Fruit fly (Drosophila melanogaster) whole organism, prepupa: ENCODE measurements around the gene Mcm5.

Experiments used
- CG10669 ChIP-seq: fragments of 200-800 bp; sonication (Bioruptor generic); optimal IDR thresholded peaks from 3 replicates; lab custom pipeline; 2018; ENCODE audit warnings: missing biosample characterization, mild to moderate bottlenecking, missing genetic modification characterization, moderate library complexity
- CG11294 ChIP-seq: fragments of 200-800 bp; sonication (Bioruptor generic); IDR thresholded peaks from 2 replicates; pipeline ENCODE4 v1.3.6; 2022; ENCODE audit warnings: missing biosample characterization, missing genetic modification characterization
- CG11762 ChIP-seq: fragments of 200-800 bp; sonication (Bioruptor generic); optimal IDR thresholded peaks from 3 replicates; lab custom pipeline; 2016; ENCODE audit warnings: missing biosample characterization, missing genetic modification characterization; ENCODE audit not compliant: insufficient read depth
- CG4318 ChIP-seq: fragments of 200-800 bp; sonication (Bioruptor generic); optimal IDR thresholded peaks from 3 replicates; lab custom pipeline; 2017; ENCODE audit warnings: missing biosample characterization, mild to moderate bottlenecking, missing genetic modification characterization
- CG6163 ChIP-seq: fragments of 200-800 bp; sonication (Bioruptor generic); IDR thresholded peaks from 3 replicates; pipeline ENCODE4 v1.3.6; 2022; ENCODE audit warnings: missing biosample characterization, missing genetic modification characterization
- CG6276 ChIP-seq: fragments of 200-800 bp; sonication (Bioruptor generic); optimal IDR thresholded peaks from 2 replicates; lab custom pipeline; 2017; ENCODE audit warnings: missing biosample characterization, mild to moderate bottlenecking, missing genetic modification characterization
- CG6808 ChIP-seq: fragments of 200-800 bp; sonication (Bioruptor generic); optimal IDR thresholded peaks from 3 replicates; lab custom pipeline; 2017; ENCODE audit warnings: missing biosample characterization, missing genetic modification characterization, mild to moderate bottlenecking, moderate library complexity, missing genetic modification reagents
- CG7368 ChIP-seq: fragments of 200-800 bp; sonication (Bioruptor generic); optimal IDR thresholded peaks from 3 replicates; lab custom pipeline; 2016; ENCODE audit warnings: missing biosample characterization, missing genetic modification characterization
- CG8119 ChIP-seq: fragments of 200-800 bp; sonication (Bioruptor generic); IDR thresholded peaks from 3 replicates; pipeline ENCODE4 v1.3.6; 2022; ENCODE audit warnings: missing biosample characterization, missing genetic modification characterization
- CG9139 ChIP-seq: fragments of 200-800 bp; sonication (Bioruptor generic); optimal IDR thresholded peaks from 3 replicates; lab custom pipeline; 2017; ENCODE audit warnings: missing biosample characterization, mild to moderate bottlenecking, missing genetic modification characterization
- Eip78C ChIP-seq: fragments of 200-800 bp; sonication (Bioruptor generic); peaks from one replicate; lab custom pipeline; 2016; ENCODE audit warnings: missing biosample characterization, missing genetic modification characterization
- Eip93F ChIP-seq: fragments of 200-800 bp; sonication (Bioruptor generic); optimal IDR thresholded peaks from 2 replicates; lab custom pipeline; 2016; ENCODE audit warnings: missing biosample characterization, mild to moderate bottlenecking, missing genetic modification characterization
- Gug ChIP-seq: fragments of 200-800 bp; sonication (Bioruptor generic); IDR thresholded peaks from 2 replicates; pipeline ENCODE4 v1.3.6; 2022; ENCODE audit warnings: missing biosample characterization, missing genetic modification characterization
- Met ChIP-seq: fragments of 200-800 bp; sonication (Bioruptor generic); optimal IDR thresholded peaks from 3 replicates; lab custom pipeline; 2016; ENCODE audit warnings: missing biosample characterization, missing genetic modification characterization
- OdsH ChIP-seq: fragments of 200-800 bp; sonication (Bioruptor generic); optimal IDR thresholded peaks from 3 replicates; lab custom pipeline; 2016; ENCODE audit warnings: missing biosample characterization, missing genetic modification characterization
- Smox ChIP-seq: fragments of 200-800 bp; sonication (Bioruptor generic); optimal IDR thresholded peaks from 3 replicates; lab custom pipeline; 2016; ENCODE audit warnings: missing biosample characterization, missing genetic modification characterization
- Sox14 ChIP-seq: fragments of 200-800 bp; sonication (Bioruptor generic); optimal IDR thresholded peaks from 3 replicates; lab custom pipeline; 2016; ENCODE audit warnings: missing biosample characterization, missing genetic modification characterization
- cyc ChIP-seq: fragments of 200-800 bp; sonication (Bioruptor generic); optimal IDR thresholded peaks from 3 replicates; lab custom pipeline; 2016; ENCODE audit warnings: missing biosample characterization, missing genetic modification characterization
- dac ChIP-seq: fragments of 200-800 bp; sonication (Bioruptor generic); optimal IDR thresholded peaks from 2 replicates; lab custom pipeline; 2017; ENCODE audit warnings: missing biosample characterization, mild to moderate bottlenecking, missing genetic modification characterization
- fd59A ChIP-seq: fragments of 200-800 bp; sonication (Bioruptor generic); optimal IDR thresholded peaks from 2 replicates; lab custom pipeline; 2017; ENCODE audit warnings: missing biosample characterization, mild to moderate bottlenecking, missing genetic modification characterization, missing genetic modification reagents
- fd85E ChIP-seq: fragments of 200-800 bp; sonication (Bioruptor generic); optimal IDR thresholded peaks from 3 replicates; lab custom pipeline; 2016; ENCODE audit warnings: missing biosample characterization, missing genetic modification characterization
- lz ChIP-seq: fragments of 200-800 bp; sonication (Bioruptor generic); optimal IDR thresholded peaks from 3 replicates; lab custom pipeline; 2016; ENCODE audit warnings: missing biosample characterization, missing genetic modification characterization
- pdm3 ChIP-seq: fragments of 200-800 bp; sonication (Bioruptor generic); optimal IDR thresholded peaks from 3 replicates; lab custom pipeline; 2016; ENCODE audit warnings: missing biosample characterization, missing genetic modification characterization
- salr ChIP-seq, 2 experiments: fragments of 200-800 bp; sonication (Bioruptor generic); optimal IDR thresholded peaks; 3 replicates each; lab custom pipeline; 2016 to 2018; ENCODE audit warnings: missing biosample characterization in 2 of 2, missing genetic modification characterization in 2 of 2, mild to moderate bottlenecking in 1 of 2
- ss ChIP-seq, 2 experiments: fragments of 200-800 bp; sonication (Bioruptor generic); optimal IDR thresholded peaks; 2 replicates in 1 of 2; 3 replicates in 1 of 2; lab custom pipeline; 2017 to 2018; ENCODE audit warnings: mild to moderate bottlenecking in 2 of 2, missing biosample characterization in 2 of 2, missing genetic modification characterization in 2 of 2, moderate library complexity in 1 of 2
- vri ChIP-seq: fragments of 200-800 bp; sonication (Bioruptor generic); optimal IDR thresholded peaks from 3 replicates; lab custom pipeline; 2016; ENCODE audit warnings: missing biosample characterization, mild to moderate bottlenecking, missing genetic modification characterization

The Mcm5 gene

DNA sequence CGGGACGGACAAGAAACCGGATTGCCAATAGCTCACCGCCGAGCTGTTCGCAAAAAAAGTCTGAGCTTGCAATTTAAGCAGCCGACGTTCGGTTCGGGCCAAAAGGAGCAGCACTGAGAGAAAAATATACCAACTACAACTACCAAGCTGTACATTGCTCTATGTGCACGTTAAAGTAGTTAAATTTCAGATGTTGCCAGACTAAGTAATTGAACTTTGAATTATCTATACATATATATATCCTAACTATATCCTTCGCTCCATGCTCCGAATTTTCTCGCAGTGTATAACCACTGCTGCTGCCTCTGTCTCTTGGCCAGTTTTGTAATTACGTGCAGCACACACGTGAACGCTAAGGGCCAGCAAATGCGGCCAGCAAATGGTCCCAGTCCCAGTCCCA, 46.6 kb downstream of the Mcm5 start (continued):
- peak; percentile 92 for TF ChIP-seq CG10669
- TF ChIP-seq CG8119 (GFP tag; lab: Robert Waterston, UW) = peak; percentile 97
- TF ChIP-seq CG11294 (GFP tag; lab: Robert Waterston, UW) = peak; percentile 89
- TF ChIP-seq CG6276 = peak; percentile 95
- peak; percentile 92 for TF ChIP-seq dac (GFP tag; lab: Kevin White, UChicago)
- peak; percentile 94 for TF ChIP-seq CG7368
- peak; percentile 97 for TF ChIP-seq OdsH
- peak; percentile 92 for TF ChIP-seq CG9139 (GFP tag; lab: Kevin White, UChicago)
- TF ChIP-seq cyc = peak; percentile 95
- TF ChIP-seq fd85E (GFP tag; lab: Kevin White, UChicago) = peak; percentile 89
- peak; percentile 98 for TF ChIP-seq Eip93F
- peak; percentile 93 for TF ChIP-seq CG4318
- TF ChIP-seq ss (GFP tag; optimal IDR thresholded peaks at IDR 0.05; lab: Kevin White, UChicago) = peak; percentile 95 to 98
- peak; percentile 88 to 93 for TF ChIP-seq salr (GFP tag; optimal IDR thresholded peaks at IDR 0.05; lab: Kevin White, UChicago)
- TF ChIP-seq Smox (GFP tag; lab: Kevin White, UChicago) = peak; percentile 92
- TF ChIP-seq Sox14 (GFP tag; lab: Kevin White, UChicago) = peak; percentile 90
- TF ChIP-seq CG6163 (GFP tag; lab: Robert Waterston, UW) = peak; percentile 98
- peak; percentile 94 for TF ChIP-seq Met
- TF ChIP-seq fd59A (GFP tag; lab: Kevin White, UChicago) = peak; percentile 93
- TF ChIP-seq Gug (GFP tag; lab: Robert Waterston, UW) = peak; percentile 88
- peak; percentile 95 for TF ChIP-seq CG11762 (GFP tag; lab: Kevin White, UChicago)
- peak; percentile 94 for TF ChIP-seq vri (GFP tag; lab: Kevin White, UChicago)
- TF ChIP-seq pdm3 (GFP tag; lab: Kevin White, UChicago) = peak; percentile 93
- TF ChIP-seq lz (GFP tag; lab: Kevin White, UChicago) = peak; percentile 95
- TF ChIP-seq Eip78C (GFP tag; lab: Kevin White, UChicago) = peak; percentile 99

dm6 chr3R:10836924-10837323, 48.6 kb downstream of the Mcm5 start:
- TF ChIP-seq salr (GFP tag; optimal IDR thresholded peaks at IDR 0.05; lab: Kevin White, UChicago) = no peak
- TF ChIP-seq fd85E (GFP tag; lab: Kevin White, UChicago) = no peak
- no peak for TF ChIP-seq dac (GFP tag; lab: Kevin White, UChicago)
- TF ChIP-seq CG6808 = no peak
